Fruit fly (Drosophila melanogaster): ENCODE results near the gene CG3349.

- TF ChIP-seq gl (tag; optimal IDR thresholded peaks at IDR 0.05) (no peak), CG32121 (GFP tag; IDR thresholded peaks at IDR 0.05) (no peak), rn (GFP tag; IDR thresholded peaks at IDR 0.05) (no peak), CG13204 (GFP tag; optimal IDR thresholded peaks at IDR 0.05) (no peak), CG17806 (tag; optimal IDR thresholded peaks at IDR 0.05) (no peak), CG14655 (GFP tag; optimal IDR thresholded peaks at IDR 0.05) (no peak), CG4496 (GFP tag; IDR thresholded peaks at IDR 0.05) (no peak), CG15710 (tag; optimal IDR thresholded peaks at IDR 0.05) (no peak), Snoo (tag; optimal IDR thresholded peaks at IDR 0.05) (no peak), CG9948 (tag; optimal IDR thresholded peaks at IDR 0.05) (no peak), Ets98B (GFP tag; IDR thresholded peaks at IDR 0.05) (no peak), CG10348 (GFP tag; IDR thresholded peaks at IDR 0.05) (no peak), EcR (GFP tag; optimal IDR thresholded peaks at IDR 0.05) (no peak)
These were observed 10.5 kb downstream of the CG3349 start for dm6 chr3L:14989879-14990278.
